Fruit fly (Drosophila melanogaster) whole organism, pupa: ENCODE measurements around the gene CG10089.

Experiments
- CG12605 ChIP-seq: fragments of 200-800 bp; sonication (Bioruptor generic); IDR thresholded peaks from 2 replicates; pipeline ENCODE4 v1.3.6; 2022; ENCODE audit warnings: missing biosample characterization, missing genetic modification characterization
- Ets98B ChIP-seq: fragments of 200-800 bp; sonication (Bioruptor generic); IDR thresholded peaks from 2 replicates; pipeline ENCODE4 v1.3.6; 2022; ENCODE audit warnings: missing biosample characterization, missing genetic modification characterization
- Snoo ChIP-seq: fragments of 200-800 bp; sonication (Bioruptor generic); optimal IDR thresholded peaks from 3 replicates; lab custom pipeline; 2017; ENCODE audit warnings: missing biosample characterization, mild to moderate bottlenecking, missing genetic modification characterization, inconsistent platforms

- no peak for TF ChIP-seq CG12605 (GFP tag; lab: Robert Waterston, UW)
- TF ChIP-seq Snoo = no peak
- no peak for TF ChIP-seq Ets98B (GFP tag; lab: Robert Waterston, UW)
Observed at dm6 chr3L:13454755-13455154, 19.8 kb downstream of the CG10089 start.
